Fruit fly (Drosophila melanogaster) whole organism, pupa: ENCODE results near the gene CG4982.

Source experiments
- CG10348 ChIP-seq: fragments of 200-800 bp; sonication (Bioruptor generic); IDR thresholded peaks from 2 replicates; pipeline ENCODE4 v1.3.6; 2022; ENCODE audit warnings: missing biosample characterization, missing genetic modification characterization
- CG12605 ChIP-seq: fragments of 200-800 bp; sonication (Bioruptor generic); IDR thresholded peaks from 2 replicates; pipeline ENCODE4 v1.3.6; 2022; ENCODE audit warnings: missing biosample characterization, missing genetic modification characterization
- CG13204 ChIP-seq: fragments of 200-800 bp; sonication (Bioruptor generic); optimal IDR thresholded peaks from 2 replicates; lab custom pipeline; 2018; ENCODE audit warnings: missing biosample characterization, mild to moderate bottlenecking, missing genetic modification characterization, moderate library complexity
- CG14655 ChIP-seq: fragments of 200-800 bp; sonication (Bioruptor generic); optimal IDR thresholded peaks from 3 replicates; lab custom pipeline; 2017; ENCODE audit warnings: mild to moderate bottlenecking, missing biosample characterization, missing genetic modification reagents, missing genetic modification characterization
- CG15710 ChIP-seq: fragments of 200-800 bp; sonication (Bioruptor generic); optimal IDR thresholded peaks from 2 replicates; lab custom pipeline; 2018; ENCODE audit warnings: missing biosample characterization, mild to moderate bottlenecking, missing genetic modification characterization, moderate library complexity
- CG17806 ChIP-seq: fragments of 200-800 bp; sonication (Bioruptor generic); optimal IDR thresholded peaks from 2 replicates; lab custom pipeline; 2018; ENCODE audit warnings: missing biosample characterization, mild to moderate bottlenecking, missing genetic modification characterization, moderate library complexity
- CG32121 ChIP-seq: fragments of 200-800 bp; sonication (Bioruptor generic); IDR thresholded peaks from 2 replicates; pipeline ENCODE4 v1.3.6; 2022; ENCODE audit warnings: missing biosample characterization, missing genetic modification characterization
- CG34367 ChIP-seq: fragments of 200-800 bp; sonication (Bioruptor generic); optimal IDR thresholded peaks from 2 replicates; lab custom pipeline; 2018; ENCODE audit warnings: missing biosample characterization, mild to moderate bottlenecking, missing genetic modification characterization
- CG4496 ChIP-seq: fragments of 200-800 bp; sonication (Bioruptor generic); IDR thresholded peaks from 3 replicates; pipeline ENCODE4 v1.3.6; 2022; ENCODE audit warnings: missing biosample characterization, missing genetic modification characterization
- CG8159 ChIP-seq: fragments of 200-800 bp; sonication (Bioruptor generic); optimal IDR thresholded peaks from 3 replicates; lab custom pipeline; 2018; ENCODE audit warnings: missing biosample characterization, mild to moderate bottlenecking, missing genetic modification characterization, moderate library complexity
- CG8301 ChIP-seq: fragments of 200-800 bp; sonication (Bioruptor generic); optimal IDR thresholded peaks from 2 replicates; lab custom pipeline; 2018; ENCODE audit warnings: missing biosample characterization, mild to moderate bottlenecking, missing genetic modification characterization
- CG9948 ChIP-seq: fragments of 200-800 bp; sonication (Bioruptor generic); optimal IDR thresholded peaks from 2 replicates; lab custom pipeline; 2018; ENCODE audit warnings: missing biosample characterization, mild to moderate bottlenecking, missing genetic modification characterization, moderate library complexity
- D1 ChIP-seq: fragments of 200-800 bp; sonication (Bioruptor generic); optimal IDR thresholded peaks from 2 replicates; lab custom pipeline; 2018; ENCODE audit warnings: missing biosample characterization, mild to moderate bottlenecking, missing genetic modification characterization, moderate library complexity
- EcR ChIP-seq: fragments of 200-800 bp; sonication (Bioruptor generic); optimal IDR thresholded peaks from 3 replicates; lab custom pipeline; 2019; ENCODE audit warnings: missing biosample characterization, missing genetic modification characterization, mild to moderate bottlenecking, moderate library complexity, missing genetic modification reagents
- Ets98B ChIP-seq: fragments of 200-800 bp; sonication (Bioruptor generic); IDR thresholded peaks from 2 replicates; pipeline ENCODE4 v1.3.6; 2022; ENCODE audit warnings: missing biosample characterization, missing genetic modification characterization
- Pif1A ChIP-seq: fragments of 200-800 bp; sonication (Bioruptor generic); optimal IDR thresholded peaks from 3 replicates; lab custom pipeline; 2016; ENCODE audit warnings: missing biosample characterization, missing genetic modification characterization
- Pif1B ChIP-seq: fragments of 200-800 bp; sonication (Bioruptor generic); optimal IDR thresholded peaks from 3 replicates; lab custom pipeline; 2016; ENCODE audit warnings: missing biosample characterization, missing genetic modification characterization
- Snoo ChIP-seq: fragments of 200-800 bp; sonication (Bioruptor generic); optimal IDR thresholded peaks from 3 replicates; lab custom pipeline; 2017; ENCODE audit warnings: missing biosample characterization, mild to moderate bottlenecking, missing genetic modification characterization, inconsistent platforms
- fd96Ca ChIP-seq: fragments of 200-800 bp; sonication (Bioruptor generic); IDR thresholded peaks from 3 replicates; pipeline ENCODE4 v1.3.6; 2022; ENCODE audit warnings: missing biosample characterization, missing genetic modification characterization
- gl ChIP-seq: fragments of 200-800 bp; sonication (Bioruptor generic); optimal IDR thresholded peaks from 2 replicates; lab custom pipeline; 2018; ENCODE audit warnings: missing biosample characterization, mild to moderate bottlenecking, missing genetic modification characterization
- rn ChIP-seq: fragments of 200-800 bp; sonication (Bioruptor generic); IDR thresholded peaks from 2 replicates; pipeline ENCODE4 v1.3.6; 2022; ENCODE audit warnings: missing biosample characterization, missing genetic modification characterization

Gene CG4982

DNA sequence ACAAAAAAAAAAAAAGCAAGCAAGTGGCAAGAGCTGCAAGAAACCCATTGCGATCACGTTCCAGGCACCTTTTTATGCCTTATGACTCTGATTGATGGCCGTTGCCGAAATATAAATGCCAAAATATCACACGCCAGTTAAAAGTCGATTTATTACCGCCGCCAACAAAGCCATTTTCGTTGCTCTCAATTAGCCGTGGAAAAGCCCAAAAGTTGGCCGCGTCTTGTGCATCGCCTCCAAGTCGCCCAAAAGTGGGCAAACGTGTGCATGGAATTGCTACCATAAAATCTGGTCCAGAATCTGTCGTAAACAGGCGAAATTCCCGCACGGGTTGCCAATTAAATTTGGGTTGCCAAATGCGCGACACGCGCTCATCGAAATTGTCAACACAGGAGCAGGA is 9.6 kb upstream of the CG4982 start:
- TF ChIP-seq Ets98B (GFP tag; lab: Robert Waterston, UW) (peak; percentile 48), CG32121 (GFP tag; lab: Robert Waterston, UW) (no peak), Pif1B (no peak), fd96Ca (GFP tag; lab: Robert Waterston, UW) (peak; percentile 19; the same call in 1 of the 3 replicates), CG4496 (peak; percentile 13; the same call in 1 of the 3 replicates), EcR (GFP tag; lab: Kevin White, UChicago) (no peak), gl (tag; lab: Kevin White, UChicago) (no peak), CG8159 (tag; lab: Kevin White, UChicago) (no peak)

DNA sequence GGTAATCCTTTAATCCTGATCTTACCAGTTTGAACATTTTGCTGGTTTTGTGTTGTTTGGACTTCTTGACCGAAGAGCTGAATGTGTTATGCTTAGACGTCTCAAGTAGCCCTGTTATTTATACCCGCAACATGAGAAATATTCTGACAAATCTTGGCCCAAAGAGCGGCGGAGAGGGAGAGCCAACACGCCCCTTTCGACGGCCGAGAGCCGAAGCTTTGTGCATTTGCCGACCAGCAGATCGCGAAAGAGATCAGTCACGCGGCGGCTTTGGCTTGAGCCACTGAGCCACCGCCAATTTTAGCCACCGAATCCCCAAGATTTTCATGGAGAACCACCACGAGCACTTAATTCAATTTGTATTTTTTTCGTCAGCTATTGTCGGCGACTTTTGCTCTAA is 5.8 kb upstream of the CG4982 start, which contains the start of gene CG4962:
Gene CG4962 (minus strand): TSS at position 101 of the 400 bp plus-strand sequence.
- TF ChIP-seq CG14655 (GFP tag; lab: Kevin White, UChicago) (no peak), CG4496 (no peak), rn (GFP tag; lab: Robert Waterston, UW) (no peak), fd96Ca (GFP tag; lab: Robert Waterston, UW) (no peak), CG17806 (no peak), CG12605 (GFP tag; lab: Robert Waterston, UW) (no peak), CG13204 (GFP tag; lab: Kevin White, UChicago) (no peak), Snoo (tag; lab: Kevin White, UChicago) (no peak), CG9948 (no peak), Pif1B (no peak), CG15710 (tag; lab: Kevin White, UChicago) (no peak)

DNA sequence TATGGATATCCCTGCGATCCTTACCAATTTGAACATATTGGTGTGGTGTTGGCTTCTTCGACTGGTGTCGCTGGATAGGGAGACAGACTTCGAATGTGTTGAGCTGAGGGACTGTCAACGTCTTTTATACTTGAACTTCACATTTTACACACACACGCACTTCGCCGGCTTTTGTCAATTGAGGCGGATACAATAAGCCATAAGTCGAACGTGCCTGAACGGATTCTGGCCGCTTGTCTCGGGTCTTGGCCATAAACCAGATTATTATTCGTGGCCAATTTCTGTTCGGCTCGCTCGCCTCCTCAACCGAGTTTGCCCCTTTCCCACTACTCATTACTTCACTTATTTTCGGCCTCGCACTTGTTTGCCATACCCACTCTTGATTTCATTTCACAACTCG is 1.8 kb downstream of the CG4982 start, which contains the start of gene CG13044:
Gene CG13044 (minus strand): TSS at position 101 of the 400 bp plus-strand sequence.
- TF ChIP-seq CG8159 (tag; lab: Kevin White, UChicago), result no peak
- TF ChIP-seq CG34367 (tag; lab: Kevin White, UChicago), result no peak
- no peak for TF ChIP-seq CG14655 (GFP tag; lab: Kevin White, UChicago)
- TF ChIP-seq CG17806, result no peak
- no peak for TF ChIP-seq Pif1B
- TF ChIP-seq CG32121 (GFP tag; lab: Robert Waterston, UW), result no peak
- no peak for TF ChIP-seq EcR (GFP tag; lab: Kevin White, UChicago)
- no peak for TF ChIP-seq rn (GFP tag; lab: Robert Waterston, UW)
- no peak for TF ChIP-seq Pif1A (GFP tag; lab: Kevin White, UChicago)
- TF ChIP-seq Snoo (tag; lab: Kevin White, UChicago), result no peak
- TF ChIP-seq CG8301, result no peak
- TF ChIP-seq gl (tag; lab: Kevin White, UChicago), result no peak
- no peak for TF ChIP-seq CG10348
- TF ChIP-seq CG4496, result no peak
- no peak for TF ChIP-seq D1 (tag; lab: Kevin White, UChicago)

DNA sequence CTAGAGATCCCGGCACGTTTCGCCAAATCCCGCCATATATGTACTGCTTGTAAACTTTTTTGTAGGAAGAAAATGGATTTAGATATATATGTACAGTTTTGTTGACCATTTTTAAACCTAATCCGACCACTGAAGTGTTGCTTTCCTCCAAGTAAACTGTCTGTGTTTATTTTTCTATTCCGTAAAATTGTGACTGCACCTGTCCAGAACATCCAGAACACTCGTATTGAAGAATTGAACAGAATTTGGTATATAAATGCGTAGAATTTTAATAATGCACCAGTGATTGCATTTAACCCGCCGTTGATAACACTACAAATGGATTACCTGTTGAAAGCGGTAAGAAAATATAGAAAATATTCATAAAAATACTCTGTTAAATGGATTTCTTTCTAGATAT is 2.7 kb downstream of the CG4982 start, which contains the start of gene CG43249:
Gene CG43249 (plus strand): TSS at position 301 of the 400 bp plus-strand sequence.
- TF ChIP-seq CG32121 (GFP tag; lab: Robert Waterston, UW), result no peak
- TF ChIP-seq Snoo (tag; lab: Kevin White, UChicago), result no peak
- TF ChIP-seq CG15710 (tag; lab: Kevin White, UChicago), result no peak
- TF ChIP-seq D1 (tag; lab: Kevin White, UChicago), result no peak
- no peak for TF ChIP-seq CG13204 (GFP tag; lab: Kevin White, UChicago)
- no peak for TF ChIP-seq Pif1A (GFP tag; lab: Kevin White, UChicago)
- TF ChIP-seq gl (tag; lab: Kevin White, UChicago), result no peak
- TF ChIP-seq EcR (GFP tag; lab: Kevin White, UChicago), result no peak
- no peak for TF ChIP-seq Pif1B
- TF ChIP-seq CG10348, result no peak
- no peak for TF ChIP-seq CG8159 (tag; lab: Kevin White, UChicago)
- no peak for TF ChIP-seq Ets98B (GFP tag; lab: Robert Waterston, UW)

DNA sequence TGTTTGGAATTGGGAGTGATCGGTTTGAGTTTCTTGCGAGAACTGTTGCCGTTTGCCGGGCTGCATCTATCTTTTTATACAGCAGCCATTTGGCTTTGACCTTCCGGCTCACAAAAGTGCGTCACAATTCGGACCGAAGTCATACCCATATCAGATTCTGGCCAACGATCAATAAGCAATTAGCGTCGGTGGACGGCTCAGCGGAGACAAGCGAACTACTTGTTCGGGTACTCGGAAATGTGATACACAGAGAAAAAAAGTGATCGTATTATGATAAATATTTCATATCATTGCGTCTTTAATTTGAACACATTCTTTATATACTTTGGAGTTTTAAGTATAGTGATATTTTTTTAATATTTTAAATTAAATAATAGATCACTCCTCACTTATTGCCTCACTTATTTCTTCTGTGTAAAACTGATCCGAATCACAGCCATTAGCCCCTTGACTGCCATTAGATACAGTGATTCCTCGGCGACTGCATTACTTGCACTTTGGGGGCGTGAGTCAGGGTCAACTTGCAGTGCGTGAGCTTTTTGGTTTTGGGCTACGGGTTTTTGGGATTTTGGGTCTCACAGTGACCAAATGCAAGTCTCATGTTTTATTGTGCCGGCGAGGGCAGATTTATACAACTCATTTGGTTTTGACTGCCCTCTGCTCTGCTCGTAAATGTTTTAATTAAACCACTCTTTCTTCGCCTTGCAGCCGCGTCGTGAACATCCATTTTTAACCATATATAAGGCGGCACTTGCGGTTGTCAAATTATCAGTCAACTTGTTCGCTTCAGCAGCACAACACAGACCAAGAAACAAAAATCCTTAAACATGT is 4.8 kb downstream of the CG4982 start, which contains the start of the genes CG13043 and CG13063:
Gene CG13043 (minus strand): TSS at position 51 of the 831 bp plus-strand sequence.
Gene CG13063 (plus strand): TSS at position 781 of the 831 bp plus-strand sequence.
- TF ChIP-seq CG14655 (GFP tag; lab: Kevin White, UChicago), result no peak
- TF ChIP-seq gl (tag; lab: Kevin White, UChicago), result no peak
- no peak for TF ChIP-seq D1 (tag; lab: Kevin White, UChicago)
- TF ChIP-seq CG8301, result no peak

DNA sequence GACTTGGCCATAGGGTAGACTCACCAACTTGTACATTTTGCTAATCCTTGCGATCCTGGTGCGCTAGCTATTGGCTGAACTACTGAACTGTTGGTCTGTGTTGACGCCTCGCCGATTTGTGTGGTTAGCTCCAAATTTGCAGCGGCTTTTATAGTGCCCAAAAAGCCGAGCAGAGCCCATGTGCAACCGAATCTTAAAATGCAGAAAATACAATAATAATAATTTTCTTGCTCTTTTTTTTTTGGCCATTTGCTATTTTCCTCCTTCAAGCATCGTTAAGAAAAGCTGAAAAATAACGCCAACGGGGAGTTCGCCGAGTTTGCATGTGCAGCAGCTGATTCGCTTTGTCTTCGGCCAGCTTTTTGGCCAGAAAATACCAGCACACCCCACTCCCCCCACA is 7.1 kb downstream of the CG4982 start, which contains the start of gene CG13042:
Gene CG13042 (minus strand): TSS at position 101 of the 400 bp plus-strand sequence.
- no peak for TF ChIP-seq CG17806
- no peak for TF ChIP-seq Ets98B (GFP tag; lab: Robert Waterston, UW)
- TF ChIP-seq fd96Ca (GFP tag; lab: Robert Waterston, UW), result no peak
- 0 out of 3 replicates have a peak, but pooled peaks have one; percentile 37 for TF ChIP-seq CG4496
- TF ChIP-seq, all 21 proteins: peak for 1
